Worm (Caenorhabditis elegans) whole organism, L1 larva: Measurements from ENCODE around the gene fbxa-65.

ENCODE experiments used
- ama-1 ChIP-seq: fragments of 150-350 bp; optimal IDR thresholded peaks from 2 replicates; lab custom pipeline; 2014
- ceh-82 ChIP-seq, 3 experiments: fragments of 150-350 bp in 1 of 3; sonication (generic microtip) in 2 of 3; optimal IDR thresholded peaks; 2 replicates each; lab custom pipeline; 2014 to 2017; ENCODE audit warnings: missing biosample characterization in 3 of 3, missing genetic modification characterization in 3 of 3
- egl-13 ChIP-seq: sonication (generic microtip); optimal IDR thresholded peaks from 2 replicates; lab custom pipeline; 2016; ENCODE audit warnings: missing genotype, missing genetic modification reagents, missing genetic modification characterization, missing compliant biosample characterization
- lin-15B ChIP-seq: fragments of 150-350 bp; sonication (generic microtip); optimal IDR thresholded peaks from 3 replicates; lab custom pipeline; 2014; ENCODE audit warnings: missing biosample characterization, missing genetic modification characterization
- lir-3 ChIP-seq: sonication (generic microtip); optimal IDR thresholded peaks from 2 replicates; lab custom pipeline; 2016; ENCODE audit warnings: mild to moderate bottlenecking, missing genetic modification characterization, moderate library complexity, missing compliant biosample characterization; ENCODE audit not compliant: poor library complexity
- nhr-28 ChIP-seq: fragments of 150-350 bp; optimal IDR thresholded peaks from 2 replicates; lab custom pipeline; 2014; ENCODE audit warnings: missing biosample characterization, missing genetic modification characterization
- unc-62 ChIP-seq: fragments of 150-350 bp; optimal IDR thresholded peaks from 2 replicates; lab custom pipeline; 2014; ENCODE audit warnings: missing biosample characterization, missing genetic modification reagents, missing genetic modification characterization

DNA sequence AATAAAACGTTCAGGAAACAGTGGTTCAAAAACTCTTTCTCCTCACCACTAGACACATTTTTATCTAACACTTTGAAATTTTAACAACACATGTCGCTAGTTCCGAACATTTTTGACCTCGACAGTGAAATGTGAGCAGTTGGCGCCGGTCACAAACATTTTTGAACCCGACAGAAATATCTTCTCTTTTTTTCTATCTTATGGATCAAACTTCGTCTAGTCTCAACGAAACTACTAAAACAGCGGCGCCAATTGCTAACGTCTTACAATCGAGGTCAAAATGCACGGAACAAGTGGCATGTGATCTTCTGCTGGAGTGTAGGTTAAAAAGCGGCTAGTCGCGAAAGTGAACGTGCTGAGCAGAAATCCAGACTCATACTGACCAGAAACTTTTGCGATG, 2.3 kb downstream of the fbxa-65 start:
- TF ChIP-seq nhr-28 (tag; lab: Kevin White, UChicago), result no peak
- TF ChIP-seq lir-3 (tag; lab: Kevin White, UChicago), result no peak
- TF ChIP-seq lin-15B (tag; lab: Kevin White, UChicago), result no peak
- no peak for TF ChIP-seq unc-62 (GFP tag; lab: Kevin White, UChicago)
- TF ChIP-seq egl-13 (tag; lab: Kevin White, UChicago), result no peak
- no peak for TF ChIP-seq ama-1 (lab: Kevin White, UChicago)
- TF ChIP-seq ceh-82 (tag; optimal IDR thresholded peaks at IDR 0.05; lab: Kevin White, UChicago), result no peak
